In genomic region chrX:14297209-14297608, ce11 we compare ENCODE assay signal across 2 worm cellular contexts.
TF ChIP-seq lines count a peak whose summit lies in the region.

No protein-coding gene starts in this region.

TF ChIP-seq in whole organism, L1 larva, 84 proteins besides CTCF, POLR2A, EP300 and RAD21 (continued from another document):
- TF ChIP-seq efl-1 (optimal IDR thresholded peaks at IDR 0.05; lab: Kevin White, UChicago) (peak; percentile 62 to 84), efl-1 (GFP tag; optimal IDR thresholded peaks at IDR 0.05 in 1 of 2; lab: Kevin White, UChicago) (peak; percentile 5 to 84), jun-1 (tag; optimal IDR thresholded peaks at IDR 0.05; lab: Kevin White, UChicago) (peak; percentile 38), lin-15B (tag; optimal IDR thresholded peaks at IDR 0.05; lab: Kevin White, UChicago) (no peak), mef-2 (tag; optimal IDR thresholded peaks at IDR 0.05; lab: Kevin White, UChicago) (no peak), isw-1 (GFP tag; IDR thresholded peaks at IDR 0.05; lab: Robert Waterston, UW) (peak; percentile 41), unc-98 (GFP tag; IDR thresholded peaks at IDR 0.05; lab: Robert Waterston, UW) (peak; percentile 13; the same call in 1 of the 2 replicates), lin-35 (GFP tag; optimal IDR thresholded peaks at IDR 0.05; lab: Kevin White, UChicago) (peak; percentile 53 to 76), sox-4 (tag; optimal IDR thresholded peaks at IDR 0.05; lab: Kevin White, UChicago) (no peak), lin-13 (GFP tag; optimal IDR thresholded peaks at IDR 0.05; lab: Kevin White, UChicago) (no peak), sptf-1 (tag; optimal IDR thresholded peaks at IDR 0.05; lab: Kevin White, UChicago) (no peak), ztf-11 (tag; optimal IDR thresholded peaks at IDR 0.05; lab: Kevin White, UChicago) (peak in 1 of 2 experiments; percentile 59), F16B12.6 (tag; optimal IDR thresholded peaks at IDR 0.05; lab: Kevin White, UChicago) (peak; percentile 38), nhr-76 (tag; optimal IDR thresholded peaks at IDR 0.05; lab: Kevin White, UChicago) (no peak), pax-3 (tag; optimal IDR thresholded peaks at IDR 0.05; lab: Kevin White, UChicago) (no peak), ceh-88 (GFP tag; IDR thresholded peaks at IDR 0.05; lab: Robert Waterston, UW) (no peak), fkh-10 (GFP tag; optimal IDR thresholded peaks at IDR 0.05; lab: Kevin White, UChicago) (peak; percentile 74), lsy-2 (tag; optimal IDR thresholded peaks at IDR 0.05; lab: Kevin White, UChicago) (peak; percentile 60 to 72), lin-14 (GFP tag; optimal IDR thresholded peaks at IDR 0.05; lab: Kevin White, UChicago) (peak; percentile 92), ces-1 (GFP tag; optimal IDR thresholded peaks at IDR 0.05; lab: Kevin White, UChicago) (no peak), rnt-1 (tag; optimal IDR thresholded peaks at IDR 0.05; lab: Kevin White, UChicago) (peak; percentile 79), fos-1 (tag; optimal IDR thresholded peaks at IDR 0.05; lab: Kevin White, UChicago) (peak; percentile 56), elt-2 (tag; optimal IDR thresholded peaks at IDR 0.05; lab: Kevin White, UChicago) (no peak), aha-1 (tag; optimal IDR thresholded peaks at IDR 0.05; lab: Kevin White, UChicago) (no peak), ztf-4 (tag; optimal IDR thresholded peaks at IDR 0.05; lab: Kevin White, UChicago) (peak; percentile 27), unc-62 (GFP tag; optimal IDR thresholded peaks at IDR 0.05; lab: Kevin White, UChicago) (no peak), grh-1 (GFP tag; IDR thresholded peaks at IDR 0.05; lab: Robert Waterston, UW) (0 out of 2 replicates have a peak, but pooled peaks have one; percentile 28), nhr-11 (tag; optimal IDR thresholded peaks at IDR 0.05; lab: Kevin White, UChicago) (no peak), nhr-84 (tag; optimal IDR thresholded peaks at IDR 0.05; lab: Kevin White, UChicago) (no peak), mdl-1 (tag; optimal IDR thresholded peaks at IDR 0.05; lab: Kevin White, UChicago) (peak in 1 of 2 experiments; percentile 72), unc-86 (tag; optimal IDR thresholded peaks at IDR 0.05; lab: Kevin White, UChicago) (peak; percentile 49), irx-1 (tag; optimal IDR thresholded peaks at IDR 0.05; lab: Kevin White, UChicago) (peak; percentile 53), egl-27 (tag; optimal IDR thresholded peaks at IDR 0.05; lab: Kevin White, UChicago) (no peak), fkh-8 (tag; optimal IDR thresholded peaks at IDR 0.05; lab: Kevin White, UChicago) (peak; percentile 77), nhr-28 (tag; optimal IDR thresholded peaks at IDR 0.05; lab: Kevin White, UChicago) (no peak), zag-1 (tag; optimal IDR thresholded peaks at IDR 0.05; lab: Kevin White, UChicago) (no peak), hlh-17 (GFP tag; optimal IDR thresholded peaks at IDR 0.05; lab: Kevin White, UChicago; ENCODE audit: borderline replicate concordance) (no peak), ets-5 (GFP tag; IDR thresholded peaks at IDR 0.05; lab: Robert Waterston, UW) (no peak), egl-13 (tag; optimal IDR thresholded peaks at IDR 0.05; lab: Kevin White, UChicago) (no peak), hlh-4 (tag; optimal IDR thresholded peaks at IDR 0.05; lab: Kevin White, UChicago) (no peak), ama-1 (optimal IDR thresholded peaks at IDR 0.05; lab: Kevin White, UChicago) (no peak), ceh-8 (GFP tag; optimal IDR thresholded peaks at IDR 0.05; lab: Kevin White, UChicago) (peak; percentile 54), sup-37 (GFP tag; optimal IDR thresholded peaks at IDR 0.05; lab: Kevin White, UChicago) (no peak), aly-2 (tag; optimal IDR thresholded peaks at IDR 0.05; lab: Kevin White, UChicago) (no peak), mab-9 (GFP tag; IDR thresholded peaks at IDR 0.05; lab: Robert Waterston, UW) (no peak), mep-1 (tag; optimal IDR thresholded peaks at IDR 0.05; lab: Kevin White, UChicago) (peak; percentile 77), pqm-1 (tag; optimal IDR thresholded peaks at IDR 0.05; lab: Kevin White, UChicago) (no peak), efl-3 (GFP tag; optimal IDR thresholded peaks at IDR 0.05; lab: Kevin White, UChicago) (no peak), nhr-12 (tag; optimal IDR thresholded peaks at IDR 0.05; lab: Kevin White, UChicago) (no peak), blmp-1 (tag; optimal IDR thresholded peaks at IDR 0.05; lab: Kevin White, UChicago) (no peak), zip-4 (GFP tag; optimal IDR thresholded peaks at IDR 0.05; lab: Kevin White, UChicago) (no peak), hpl-2 (GFP tag; optimal IDR thresholded peaks at IDR 0.05; lab: Kevin White, UChicago) (no peak), nhr-71 (tag; optimal IDR thresholded peaks at IDR 0.05; lab: Kevin White, UChicago) (peak; percentile 88), C04F5.9 (tag; optimal IDR thresholded peaks at IDR 0.05; lab: Kevin White, UChicago) (peak; percentile 16), swsn-7 (tag; optimal IDR thresholded peaks at IDR 0.05; lab: Kevin White, UChicago) (peak; percentile 75), fkh-4 (tag; optimal IDR thresholded peaks at IDR 0.05; lab: Kevin White, UChicago; ENCODE audit: borderline replicate concordance) (peak; percentile 27), ceh-63 (GFP tag; optimal IDR thresholded peaks at IDR 0.05; lab: Kevin White, UChicago) (no peak), Y116A8C.19 (tag; optimal IDR thresholded peaks at IDR 0.05; lab: Kevin White, UChicago; ENCODE audit: borderline replicate concordance) (no peak), tbx-2 (tag; optimal IDR thresholded peaks at IDR 0.05; lab: Kevin White, UChicago) (peak; percentile 76), dpl-1 (GFP tag; optimal IDR thresholded peaks at IDR 0.05; lab: Kevin White, UChicago) (peak; percentile 30 to 43 (median 32)), C34B4.2 (tag; optimal IDR thresholded peaks at IDR 0.05; lab: Kevin White, UChicago) (no peak), nhr-19 (GFP tag; conservative IDR thresholded peaks at IDR 0.05; lab: Robert Waterston, UW) (peak; percentile 75), skn-1 (tag; optimal IDR thresholded peaks at IDR 0.05; lab: Kevin White, UChicago) (peak; percentile 33), nhr-47 (tag; optimal IDR thresholded peaks at IDR 0.05; lab: Kevin White, UChicago) (peak; percentile 74), pag-3 (tag; optimal IDR thresholded peaks at IDR 0.05; lab: Kevin White, UChicago; ENCODE audit: borderline replicate concordance, insufficient read depth) (peak; percentile 46), lin-39 (tag; optimal IDR thresholded peaks at IDR 0.05; lab: Kevin White, UChicago) (no peak), snu-23 (GFP tag; optimal IDR thresholded peaks at IDR 0.05; lab: Kevin White, UChicago) (peak; percentile 87)

TF ChIP-seq in whole organism, L3 larva, 47 proteins besides CTCF, POLR2A, EP300 and RAD21 (continued from another document):
- TF ChIP-seq egl-27 (tag; optimal IDR thresholded peaks at IDR 0.05; lab: Kevin White, UChicago) (peak; percentile 58), tbx-2 (tag; optimal IDR thresholded peaks at IDR 0.05; lab: Kevin White, UChicago) (peak; percentile 37), unc-39 (tag; optimal IDR thresholded peaks at IDR 0.05; lab: Kevin White, UChicago) (no peak), pha-4 (tag; optimal IDR thresholded peaks at IDR 0.05; lab: Kevin White, UChicago) (peak; percentile 80), fos-1 (tag; optimal IDR thresholded peaks at IDR 0.05; lab: Kevin White, UChicago) (no peak)
